Worm (Caenorhabditis elegans): ENCODE results near the gene F36H1.11.

The F36H1.11 gene

ce11 chrIV:11031640-11032039 is 17.3 kb upstream of the F36H1.11 start:
- TF ChIP-seq ref-1 (GFP tag; conservative IDR thresholded peaks at IDR 0.05): no peak
- no peak for TF ChIP-seq T22C8.4 (GFP tag; IDR thresholded peaks at IDR 0.05)
- no peak for TF ChIP-seq ztf-23 (GFP tag; IDR thresholded peaks at IDR 0.05)
- no peak for TF ChIP-seq med-1 (GFP tag; optimal IDR thresholded peaks at IDR 0.05; ENCODE audit: insufficient read depth)
- no peak for TF ChIP-seq cog-1 (tag; optimal IDR thresholded peaks at IDR 0.05)
- TF ChIP-seq klf-2 (GFP tag; conservative IDR thresholded peaks at IDR 0.05): no peak
- TF ChIP-seq ztf-29 (GFP tag; IDR thresholded peaks at IDR 0.05): no peak
- TF ChIP-seq flt-1 (GFP tag; IDR thresholded peaks at IDR 0.05): no peak
- TF ChIP-seq tab-1 (GFP tag; IDR thresholded peaks at IDR 0.05): no peak

DNA sequence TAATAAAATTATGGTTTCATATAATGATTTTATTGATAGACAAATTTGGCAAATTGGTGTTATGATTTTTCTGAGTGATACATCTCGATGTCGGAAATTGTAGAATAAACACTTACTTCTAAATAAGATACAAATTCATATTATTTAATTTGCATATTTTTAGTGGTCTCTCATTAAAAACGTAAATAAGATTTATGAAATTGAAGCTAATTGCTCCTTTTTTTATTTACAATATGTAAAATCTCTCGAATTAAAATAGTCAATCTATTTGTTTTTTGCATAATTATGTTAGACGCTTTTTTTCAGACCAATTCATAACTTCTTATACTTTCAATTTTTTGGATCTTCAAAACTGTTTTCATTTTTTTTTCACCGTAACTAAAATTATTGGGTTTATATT is 16.7 kb upstream of the F36H1.11 start, which contains the start of gene hrg-6:
TSS of gene hrg-6 (plus strand) at position 301 of the 400 bp plus-strand sequence.
- TF ChIP-seq T22C8.4 (GFP tag; IDR thresholded peaks at IDR 0.05) (no peak), med-1 (GFP tag; optimal IDR thresholded peaks at IDR 0.05; ENCODE audit: insufficient read depth) (no peak)

DNA sequence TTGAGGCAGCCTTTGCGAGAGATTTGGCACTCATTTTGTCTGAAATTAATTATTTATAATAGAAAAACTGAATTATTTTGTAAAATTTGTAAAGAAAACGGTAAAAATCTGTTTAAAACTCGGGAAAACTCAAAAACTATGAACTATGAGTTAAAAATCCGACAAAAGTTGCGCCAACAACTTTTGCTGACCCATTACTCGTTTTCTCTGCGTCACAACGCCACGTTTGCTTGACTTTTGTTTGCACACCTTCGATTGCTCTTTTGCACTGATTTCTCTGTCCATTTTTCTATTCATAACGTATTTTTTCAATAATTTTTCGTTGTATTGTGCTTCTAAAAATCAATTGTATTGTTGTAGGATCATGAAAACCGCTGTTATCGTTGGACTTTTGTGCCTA is 12.7 kb upstream of the F36H1.11 start, which contains the start of gene fkb-1:
TSS of gene fkb-1 (plus strand) at position 361 of the 400 bp plus-strand sequence.
- TF ChIP-seq tab-1 (GFP tag; IDR thresholded peaks at IDR 0.05) (no peak), cog-1 (tag; optimal IDR thresholded peaks at IDR 0.05) (no peak), klf-2 (GFP tag; conservative IDR thresholded peaks at IDR 0.05) (no peak), T22C8.4 (GFP tag; IDR thresholded peaks at IDR 0.05) (no peak), ref-1 (GFP tag; conservative IDR thresholded peaks at IDR 0.05) (no peak), ztf-29 (GFP tag; IDR thresholded peaks at IDR 0.05) (no peak), flt-1 (GFP tag; IDR thresholded peaks at IDR 0.05) (no peak), med-1 (GFP tag; optimal IDR thresholded peaks at IDR 0.05; ENCODE audit: insufficient read depth) (no peak)

DNA sequence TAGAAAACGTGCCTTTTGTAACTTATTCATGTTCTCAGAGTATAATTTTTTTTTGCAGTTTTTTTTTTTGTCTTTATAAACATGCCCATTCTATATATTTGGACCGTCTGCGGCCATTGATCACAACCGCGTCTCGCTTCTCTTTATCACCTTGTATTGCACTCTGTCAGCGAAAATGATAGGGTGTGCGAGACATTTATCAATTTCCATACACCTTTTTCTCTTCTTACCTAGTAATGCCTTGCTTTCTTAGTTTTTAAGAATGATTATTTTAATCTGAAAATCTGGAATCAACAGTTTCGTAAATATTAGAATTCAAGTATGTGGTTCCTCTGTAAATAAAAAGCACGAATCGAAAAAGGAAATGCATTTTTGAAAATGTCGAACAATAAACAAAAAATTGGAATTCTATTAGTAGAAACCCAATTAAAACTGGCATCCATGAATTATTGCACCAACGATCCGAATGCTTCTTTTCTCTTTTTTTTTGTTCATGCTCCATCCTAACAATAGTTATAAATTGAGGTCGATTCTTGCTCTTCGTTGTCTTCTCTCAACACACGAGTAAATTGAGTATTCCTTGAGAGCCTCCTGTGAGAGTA is 11.8 kb upstream of the F36H1.11 start:
- TF ChIP-seq flt-1 (GFP tag; IDR thresholded peaks at IDR 0.05): no peak
- no peak for TF ChIP-seq T22C8.4 (GFP tag; IDR thresholded peaks at IDR 0.05)
- TF ChIP-seq klf-2 (GFP tag; conservative IDR thresholded peaks at IDR 0.05): no peak
- TF ChIP-seq cog-1 (tag; optimal IDR thresholded peaks at IDR 0.05): no peak
- TF ChIP-seq ref-1 (GFP tag; conservative IDR thresholded peaks at IDR 0.05): no peak
- no peak for TF ChIP-seq tab-1 (GFP tag; IDR thresholded peaks at IDR 0.05)
- TF ChIP-seq ztf-23 (GFP tag; IDR thresholded peaks at IDR 0.05): no peak
- TF ChIP-seq ztf-29 (GFP tag; IDR thresholded peaks at IDR 0.05): no peak

- TF ChIP-seq ztf-29 (GFP tag; IDR thresholded peaks at IDR 0.05): no peak
- TF ChIP-seq cog-1 (tag; optimal IDR thresholded peaks at IDR 0.05): no peak
- no peak for TF ChIP-seq med-1 (GFP tag; optimal IDR thresholded peaks at IDR 0.05; ENCODE audit: insufficient read depth)
- no peak for TF ChIP-seq klf-2 (GFP tag; conservative IDR thresholded peaks at IDR 0.05)
- no peak for TF ChIP-seq flt-1 (GFP tag; IDR thresholded peaks at IDR 0.05)
- TF ChIP-seq tab-1 (GFP tag; IDR thresholded peaks at IDR 0.05): no peak
- TF ChIP-seq ref-1 (GFP tag; conservative IDR thresholded peaks at IDR 0.05): no peak
- no peak for TF ChIP-seq ztf-23 (GFP tag; IDR thresholded peaks at IDR 0.05)
- TF ChIP-seq T22C8.4 (GFP tag; IDR thresholded peaks at IDR 0.05): no peak
These were observed 10.8 kb upstream of the F36H1.11 start for ce11 chrIV:11038218-11038617.

ce11 chrIV:11038618-11038664 is 10.5 kb upstream of the F36H1.11 start, which contains the start of gene kdin-1:
TSS of gene kdin-1 (plus strand) at chrIV:11038655.
- TF ChIP-seq ztf-29 (GFP tag; IDR thresholded peaks at IDR 0.05) (no peak), med-1 (GFP tag; optimal IDR thresholded peaks at IDR 0.05; ENCODE audit: insufficient read depth) (no peak), tab-1 (GFP tag; IDR thresholded peaks at IDR 0.05) (no peak), klf-2 (GFP tag; conservative IDR thresholded peaks at IDR 0.05) (no peak), T22C8.4 (GFP tag; IDR thresholded peaks at IDR 0.05) (no peak), ref-1 (GFP tag; conservative IDR thresholded peaks at IDR 0.05) (no peak), flt-1 (GFP tag; IDR thresholded peaks at IDR 0.05) (no peak), cog-1 (tag; optimal IDR thresholded peaks at IDR 0.05) (no peak), ztf-23 (GFP tag; IDR thresholded peaks at IDR 0.05) (no peak)

DNA sequence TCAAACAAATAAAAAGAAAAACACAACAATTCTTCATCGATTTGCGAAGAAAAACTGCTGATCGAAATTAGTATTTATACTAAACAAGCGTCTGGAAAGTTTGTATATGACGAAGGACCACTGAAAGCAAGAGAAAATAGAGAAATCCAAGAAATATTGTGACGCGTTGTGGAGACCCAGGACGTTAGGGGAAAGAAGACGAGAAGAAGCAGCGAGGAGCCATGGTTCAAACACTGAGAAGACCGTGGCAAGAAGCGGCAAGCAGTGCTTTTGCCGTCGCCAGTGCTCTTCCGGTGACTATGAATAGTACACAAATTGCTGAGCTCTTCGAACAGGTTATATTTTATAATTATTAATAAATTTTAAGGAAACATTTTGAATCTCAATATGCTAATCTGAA is 10.3 kb upstream of the F36H1.11 start:
- TF ChIP-seq cog-1 (tag; optimal IDR thresholded peaks at IDR 0.05) (no peak), med-1 (GFP tag; optimal IDR thresholded peaks at IDR 0.05; ENCODE audit: insufficient read depth) (no peak), klf-2 (GFP tag; conservative IDR thresholded peaks at IDR 0.05) (no peak), ztf-29 (GFP tag; IDR thresholded peaks at IDR 0.05) (no peak), flt-1 (GFP tag; IDR thresholded peaks at IDR 0.05) (no peak), T22C8.4 (GFP tag; IDR thresholded peaks at IDR 0.05) (no peak), ztf-23 (GFP tag; IDR thresholded peaks at IDR 0.05) (no peak), ref-1 (GFP tag; conservative IDR thresholded peaks at IDR 0.05) (no peak), tab-1 (GFP tag; IDR thresholded peaks at IDR 0.05) (no peak)

- TF ChIP-seq T22C8.4 (GFP tag; IDR thresholded peaks at IDR 0.05) (no peak), med-1 (GFP tag; optimal IDR thresholded peaks at IDR 0.05; ENCODE audit: insufficient read depth) (no peak), klf-2 (GFP tag; conservative IDR thresholded peaks at IDR 0.05) (no peak), ref-1 (GFP tag; conservative IDR thresholded peaks at IDR 0.05) (no peak), tab-1 (GFP tag; IDR thresholded peaks at IDR 0.05) (no peak), ztf-23 (GFP tag; IDR thresholded peaks at IDR 0.05) (no peak)
These were observed 4.6 kb upstream of the F36H1.11 start for ce11 chrIV:11044377-11044776.

DNA sequence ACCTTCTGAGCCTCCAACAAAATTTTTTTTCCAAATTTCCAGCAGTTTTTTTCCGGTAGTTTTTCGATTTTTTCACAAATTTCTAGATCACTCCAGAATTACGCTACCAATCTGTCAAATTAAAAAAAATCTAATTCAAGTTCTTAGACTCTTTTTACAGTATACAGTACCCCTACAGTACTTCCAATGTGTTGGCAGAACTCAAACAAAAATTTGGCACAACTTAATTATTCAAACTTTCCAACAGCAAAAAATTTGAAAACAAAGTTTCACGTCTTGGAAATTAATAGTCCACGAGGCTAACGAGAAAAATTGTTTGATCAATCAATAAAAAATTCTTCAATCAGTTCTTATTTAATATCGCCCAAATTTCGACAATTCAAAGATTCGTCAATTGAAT is 835 bp downstream of the F36H1.11 start, which contains the start of gene F36H1.3:
TSS of gene F36H1.3 (plus strand) at position 323 of the 400 bp plus-strand sequence.
- no peak for TF ChIP-seq cog-1 (tag; optimal IDR thresholded peaks at IDR 0.05)
- TF ChIP-seq ztf-29 (GFP tag; IDR thresholded peaks at IDR 0.05): no peak
- no peak for TF ChIP-seq flt-1 (GFP tag; IDR thresholded peaks at IDR 0.05)
- TF ChIP-seq med-1 (GFP tag; optimal IDR thresholded peaks at IDR 0.05; ENCODE audit: insufficient read depth): no peak
- TF ChIP-seq ref-1 (GFP tag; conservative IDR thresholded peaks at IDR 0.05): no peak
- TF ChIP-seq klf-2 (GFP tag; conservative IDR thresholded peaks at IDR 0.05): no peak
- no peak for TF ChIP-seq tab-1 (GFP tag; IDR thresholded peaks at IDR 0.05)

DNA sequence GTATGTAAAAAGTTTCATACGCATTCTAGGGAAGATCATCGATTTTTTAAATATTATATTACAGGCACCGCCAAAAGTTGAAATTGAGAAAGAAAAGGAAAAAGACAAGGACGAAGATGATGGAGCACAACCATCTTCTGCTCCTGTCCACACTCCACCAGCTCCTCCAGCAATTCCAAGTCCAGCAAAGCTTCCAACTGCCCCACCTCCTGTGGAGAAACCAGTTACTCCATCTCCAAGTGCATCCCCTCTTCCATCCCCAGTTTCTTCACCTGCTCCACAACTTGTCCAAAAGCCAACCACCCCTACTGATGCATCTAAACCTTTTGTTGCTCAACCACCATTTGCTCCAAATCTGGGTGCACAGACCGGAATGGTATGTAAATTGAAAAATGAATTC is 3.0 kb downstream of the F36H1.11 start:
- TF ChIP-seq cog-1 (tag; optimal IDR thresholded peaks at IDR 0.05) (no peak), tab-1 (GFP tag; IDR thresholded peaks at IDR 0.05) (no peak), ztf-29 (GFP tag; IDR thresholded peaks at IDR 0.05) (no peak), med-1 (GFP tag; optimal IDR thresholded peaks at IDR 0.05; ENCODE audit: insufficient read depth) (no peak), ref-1 (GFP tag; conservative IDR thresholded peaks at IDR 0.05) (no peak), klf-2 (GFP tag; conservative IDR thresholded peaks at IDR 0.05) (no peak), ztf-23 (GFP tag; IDR thresholded peaks at IDR 0.05) (no peak), flt-1 (GFP tag; IDR thresholded peaks at IDR 0.05) (no peak), T22C8.4 (GFP tag; IDR thresholded peaks at IDR 0.05) (no peak)

All from whole organism, midembryonic.